Fruit fly (Drosophila melanogaster) whole organism, embryonic: ENCODE data around the gene CG33669.

Source experiments
- Ada2b ChIP-seq: fragments of 200-800 bp; sonication (Bioruptor generic); IDR thresholded peaks from 2 replicates; pipeline ENCODE4 v1.3.6; 2022; ENCODE audit warnings: missing biosample characterization, missing genetic modification characterization
- Bteb2 ChIP-seq: fragments of 200-800 bp; sonication (Bioruptor generic); optimal IDR thresholded peaks from 2 replicates; lab custom pipeline; 2016; ENCODE audit warnings: missing biosample characterization, missing genetic modification characterization
- CG10209 ChIP-seq: fragments of 200-800 bp; sonication (Bioruptor generic); optimal IDR thresholded peaks from 3 replicates; lab custom pipeline; 2017; ENCODE audit warnings: missing biosample characterization, mild to moderate bottlenecking, missing genetic modification characterization, missing genetic modification reagents
- CG10267 ChIP-seq: fragments of 200-800 bp; sonication (Bioruptor generic); optimal IDR thresholded peaks from 2 replicates; lab custom pipeline; 2018; ENCODE audit warnings: missing biosample characterization, mild to moderate bottlenecking, missing genetic modification characterization, moderate library complexity
- CG10543 ChIP-seq: fragments of 200-800 bp; sonication (Bioruptor generic); optimal IDR thresholded peaks from 3 replicates; lab custom pipeline; 2017; ENCODE audit warnings: missing biosample characterization, mild to moderate bottlenecking, missing genetic modification characterization, moderate library complexity
- CG11085 ChIP-seq: fragments of 200-800 bp; sonication (Bioruptor generic); IDR thresholded peaks from 2 replicates; pipeline ENCODE4 v1.3.6; 2022; ENCODE audit warnings: missing biosample characterization, missing genetic modification characterization
- CG12219 ChIP-seq: fragments of 200-800 bp; sonication (Bioruptor generic); optimal IDR thresholded peaks from 3 replicates; lab custom pipeline; 2018; ENCODE audit warnings: missing biosample characterization, mild to moderate bottlenecking, missing genetic modification characterization
- CG14014 ChIP-seq: fragments of 200-800 bp; sonication (Bioruptor generic); IDR thresholded peaks from 2 replicates; pipeline ENCODE4 v1.3.6; 2022; ENCODE audit warnings: missing biosample characterization, missing genetic modification characterization
- CG16815 ChIP-seq: fragments of 200-800 bp; sonication (Bioruptor generic); optimal IDR thresholded peaks from 3 replicates; lab custom pipeline; 2017; ENCODE audit warnings: missing biosample characterization, mild to moderate bottlenecking, missing genetic modification characterization
- CG1792 ChIP-seq: fragments of 200-800 bp; sonication (Bioruptor generic); optimal IDR thresholded peaks from 2 replicates; lab custom pipeline; 2016; ENCODE audit warnings: missing biosample characterization, missing genetic modification characterization
- CG30020 ChIP-seq: fragments of 200-800 bp; optimal IDR thresholded peaks from 2 replicates; lab custom pipeline; 2019; ENCODE audit warnings: missing biosample characterization, mild to moderate bottlenecking, missing genetic modification characterization, moderate library complexity
- CG3407 ChIP-seq: fragments of 200-800 bp; sonication (Bioruptor generic); optimal IDR thresholded peaks from 2 replicates; lab custom pipeline; 2018; ENCODE audit warnings: missing biosample characterization, mild to moderate bottlenecking, missing genetic modification characterization
- CG34376 ChIP-seq: fragments of 200-800 bp; sonication (Bioruptor generic); optimal IDR thresholded peaks from 2 replicates; lab custom pipeline; 2018; ENCODE audit warnings: missing biosample characterization, mild to moderate bottlenecking, missing genetic modification characterization
- CG4360 ChIP-seq: fragments of 200-800 bp; sonication (Bioruptor generic); IDR thresholded peaks from 2 replicates; pipeline ENCODE4 v1.3.6; 2022; ENCODE audit warnings: missing biosample characterization, missing genetic modification characterization
- CG7839 ChIP-seq: fragments of 200-800 bp; sonication (Bioruptor generic); optimal IDR thresholded peaks from 3 replicates; lab custom pipeline; 2018; ENCODE audit warnings: missing biosample characterization, mild to moderate bottlenecking, missing genetic modification characterization, moderate library complexity
- CG8290 ChIP-seq, 3 experiments: fragments of 200-800 bp; sonication (Bioruptor generic); optimal IDR thresholded peaks; 2 replicates each; lab custom pipeline; 2016 to 2019; ENCODE audit warnings: missing biosample characterization in 3 of 3, missing genetic modification characterization in 3 of 3, mild to moderate bottlenecking in 2 of 3, moderate library complexity in 1 of 3
- CG8388 ChIP-seq: fragments of 200-800 bp; sonication (Bioruptor generic); optimal IDR thresholded peaks from 2 replicates; lab custom pipeline; 2019; ENCODE audit warnings: missing biosample characterization, mild to moderate bottlenecking, missing genetic modification characterization, moderate library complexity
- CG8924 ChIP-seq: fragments of 200-800 bp; optimal IDR thresholded peaks from 3 replicates; lab custom pipeline; 2019; ENCODE audit warnings: missing biosample characterization, mild to moderate bottlenecking, missing genetic modification characterization, moderate library complexity
- CG9437 ChIP-seq: fragments of 200-800 bp; sonication (Bioruptor generic); optimal IDR thresholded peaks from 2 replicates; lab custom pipeline; 2018; ENCODE audit warnings: missing biosample characterization, mild to moderate bottlenecking, missing genetic modification characterization
- CG9797 ChIP-seq: fragments of 200-800 bp; sonication (Bioruptor generic); optimal IDR thresholded peaks from 3 replicates; lab custom pipeline; 2018; ENCODE audit warnings: missing biosample characterization, mild to moderate bottlenecking, missing genetic modification characterization
- CG9932 ChIP-seq: fragments of 200-800 bp; sonication (Bioruptor generic); IDR thresholded peaks from 2 replicates; pipeline ENCODE4 v1.3.6; 2022; ENCODE audit warnings: missing biosample characterization, missing genetic modification characterization
- CrebB ChIP-seq: fragments of 200-800 bp; sonication (Bioruptor generic); optimal IDR thresholded peaks from 3 replicates; lab custom pipeline; 2018; ENCODE audit warnings: missing biosample characterization, mild to moderate bottlenecking, missing genetic modification characterization
- D19A ChIP-seq: fragments of 200-800 bp; optimal IDR thresholded peaks from 3 replicates; lab custom pipeline; 2019; ENCODE audit warnings: missing biosample characterization, mild to moderate bottlenecking, missing genetic modification characterization, moderate library complexity
- Doc2 ChIP-seq: fragments of 200-800 bp; sonication (Bioruptor generic); IDR thresholded peaks from 2 replicates; pipeline ENCODE4 v1.3.6; 2022; ENCODE audit warnings: missing biosample characterization, missing genetic modification characterization
- Hr39 ChIP-seq: fragments of >200 bp; optimal IDR thresholded peaks from 2 replicates; lab custom pipeline; 2017
- Kr ChIP-seq: fragments of 200-800 bp; sonication (Bioruptor generic); optimal IDR thresholded peaks from 2 replicates; lab custom pipeline; 2017; ENCODE audit warnings: missing biosample characterization, mild to moderate bottlenecking, missing genetic modification characterization
- Max ChIP-seq: fragments of 200-800 bp; sonication (Bioruptor generic); optimal IDR thresholded peaks from 2 replicates; lab custom pipeline; 2016; ENCODE audit warnings: missing biosample characterization, mild to moderate bottlenecking, missing genetic modification characterization
- Mrtf ChIP-seq: fragments of 200-800 bp; sonication (Bioruptor generic); IDR thresholded peaks from 3 replicates; pipeline ENCODE4 v1.3.6; 2022; ENCODE audit warnings: missing biosample characterization, missing genetic modification characterization
- Ptx1 ChIP-seq: fragments of 200-800 bp; sonication (Bioruptor generic); IDR thresholded peaks from 2 replicates; pipeline ENCODE4 v1.3.6; 2022; ENCODE audit warnings: missing biosample characterization, missing genetic modification characterization
- Ravus ChIP-seq: fragments of 200-800 bp; sonication (Bioruptor generic); IDR thresholded peaks from 2 replicates; pipeline ENCODE4 v1.3.6; 2022; ENCODE audit warnings: missing biosample characterization, missing genetic modification characterization
- Sry-δ ChIP-seq: fragments of 200-800 bp; sonication (Bioruptor generic); optimal IDR thresholded peaks from 2 replicates; lab custom pipeline; 2016; ENCODE audit warnings: missing biosample characterization, missing genetic modification characterization
- Stat92E ChIP-seq, 3 experiments: fragments of >200 bp in 2 of 3; fragments of 200-800 bp in 1 of 3; sonication (Bioruptor generic) in 1 of 3; optimal IDR thresholded peaks; 2 replicates each; lab custom pipeline; 2017 to 2019; ENCODE audit warnings: missing biosample characterization in 3 of 3, missing genetic modification characterization in 3 of 3, mild to moderate bottlenecking in 1 of 3, moderate library complexity in 1 of 3
- ab ChIP-seq: fragments of 200-800 bp; sonication (Bioruptor generic); optimal IDR thresholded peaks from 2 replicates; lab custom pipeline; 2016; ENCODE audit warnings: missing biosample characterization, missing genetic modification characterization
- az2 ChIP-seq: fragments of 200-800 bp; sonication (Bioruptor generic); optimal IDR thresholded peaks from 3 replicates; lab custom pipeline; 2016; ENCODE audit warnings: missing biosample characterization, missing genetic modification characterization
- ci ChIP-seq: fragments of 200-800 bp; sonication (Bioruptor generic); IDR thresholded peaks from 3 replicates; pipeline ENCODE4 v1.3.6; 2022; ENCODE audit warnings: missing biosample characterization, missing genetic modification characterization
- corto ChIP-seq: fragments of 200-800 bp; sonication (Bioruptor generic); optimal IDR thresholded peaks from 2 replicates; lab custom pipeline; 2016; ENCODE audit warnings: missing biosample characterization, mild to moderate bottlenecking, missing genetic modification characterization, moderate library complexity
- croc ChIP-seq: fragments of 200-800 bp; sonication (Bioruptor generic); conservative IDR thresholded peaks from 3 replicates; pipeline ENCODE4 v1.3.6; 2022; ENCODE audit warnings: missing biosample characterization, missing genetic modification characterization
- dan ChIP-seq: fragments of 200-800 bp; sonication (Bioruptor generic); IDR thresholded peaks from 2 replicates; pipeline ENCODE4 v1.3.6; 2022; ENCODE audit warnings: missing biosample characterization, missing genetic modification characterization
- dm ChIP-seq: fragments of 200-800 bp; sonication (Bioruptor generic); optimal IDR thresholded peaks from 3 replicates; lab custom pipeline; 2016; ENCODE audit warnings: missing biosample characterization, missing genetic modification characterization
- dmrt11E ChIP-seq: fragments of 200-800 bp; sonication (Bioruptor generic); optimal IDR thresholded peaks from 3 replicates; lab custom pipeline; 2018; ENCODE audit warnings: missing biosample characterization, mild to moderate bottlenecking, missing genetic modification characterization, moderate library complexity
- fd96Cb ChIP-seq: fragments of 200-800 bp; sonication (Bioruptor generic); optimal IDR thresholded peaks from 2 replicates; lab custom pipeline; 2018; ENCODE audit warnings: missing biosample characterization, mild to moderate bottlenecking, missing genetic modification characterization, moderate library complexity
- h ChIP-seq: fragments of >200 bp; optimal IDR thresholded peaks from 2 replicates; lab custom pipeline; 2017
- ham ChIP-seq: fragments of 200-800 bp; sonication (Bioruptor generic); IDR thresholded peaks from 2 replicates; pipeline ENCODE4 v1.3.6; 2022; ENCODE audit warnings: missing biosample characterization, missing genetic modification characterization
- mirr ChIP-seq: fragments of 200-800 bp; sonication (Bioruptor generic); optimal IDR thresholded peaks from 3 replicates; lab custom pipeline; 2018; ENCODE audit warnings: missing biosample characterization, mild to moderate bottlenecking, missing genetic modification characterization
- peb ChIP-seq: fragments of 200-800 bp; sonication (Bioruptor generic); IDR thresholded peaks from 2 replicates; pipeline ENCODE4 v1.3.6; 2022; ENCODE audit warnings: missing biosample characterization, missing genetic modification characterization
- pho ChIP-seq: fragments of 200-800 bp; sonication (Bioruptor generic); optimal IDR thresholded peaks from 2 replicates; lab custom pipeline; 2016; ENCODE audit warnings: missing biosample characterization, missing genetic modification characterization
- pnt ChIP-seq: fragments of 200-800 bp; sonication (Bioruptor generic); optimal IDR thresholded peaks from 3 replicates; lab custom pipeline; 2016; ENCODE audit warnings: missing biosample characterization, missing genetic modification characterization
- ranshi ChIP-seq: fragments of 200-800 bp; sonication (Bioruptor generic); IDR thresholded peaks from 2 replicates; pipeline ENCODE4 v1.3.6; 2022; ENCODE audit warnings: missing biosample characterization, missing genetic modification characterization
- tin ChIP-seq: fragments of 200-800 bp; sonication (Bioruptor generic); optimal IDR thresholded peaks from 3 replicates; lab custom pipeline; 2016; ENCODE audit warnings: missing biosample characterization, missing genetic modification characterization
- tll ChIP-seq, 2 experiments: fragments of 200-800 bp in 1 of 2; fragments of >200 bp in 1 of 2; sonication (Bioruptor generic) in 1 of 2; optimal IDR thresholded peaks; 2 replicates each; lab custom pipeline; 2017 to 2019; ENCODE audit warnings: missing biosample characterization in 2 of 2, missing genetic modification characterization in 2 of 2, mild to moderate bottlenecking in 1 of 2, moderate library complexity in 1 of 2
- ttk ChIP-seq: fragments of 200-800 bp; sonication (Bioruptor generic); IDR thresholded peaks from 2 replicates; pipeline ENCODE4 v2.1.2; 2022; ENCODE audit warnings: missing biosample characterization, missing genetic modification characterization
- wdn ChIP-seq: fragments of 200-800 bp; sonication (Bioruptor generic); IDR thresholded peaks from 2 replicates; pipeline ENCODE4 v1.3.6; 2022; ENCODE audit warnings: missing biosample characterization, missing genetic modification characterization
- zf30C ChIP-seq: fragments of 200-800 bp; sonication (Bioruptor generic); optimal IDR thresholded peaks from 3 replicates; lab custom pipeline; 2018; ENCODE audit warnings: missing biosample characterization, mild to moderate bottlenecking, missing genetic modification characterization

CG33669 gene

dm6 chrX:6372769-6373197 lies 27.1 kb downstream of the CG33669 start, which contains the start of gene PpV (continued):
- no peak for TF ChIP-seq CG9437 (GFP tag; lab: Kevin White, UChicago)
- no peak for TF ChIP-seq CG11085 (GFP tag; lab: Robert Waterston, UW)
- TF ChIP-seq CG14014 = no peak
- no peak for TF ChIP-seq CG9932 (GFP tag; lab: Robert Waterston, UW)
- TF ChIP-seq h (lab: Kevin White, UChicago) = no peak
- TF ChIP-seq CG12219 = no peak
- TF ChIP-seq Ptx1 = no peak
- no peak for TF ChIP-seq CG10209
- TF ChIP-seq Doc2 = no peak
- TF ChIP-seq dan (GFP tag; lab: Robert Waterston, UW) = no peak
- TF ChIP-seq dm (GFP tag; lab: Kevin White, UChicago) = peak; percentile 24
- TF ChIP-seq CG34376 (GFP tag; lab: Kevin White, UChicago) = no peak
- no peak for TF ChIP-seq Ravus (GFP tag; lab: Robert Waterston, UW)
- no peak for TF ChIP-seq zf30C (GFP tag; lab: Kevin White, UChicago)
- TF ChIP-seq ham (GFP tag; lab: Robert Waterston, UW) = no peak
- TF ChIP-seq pho (GFP tag; lab: Kevin White, UChicago) = no peak
- TF ChIP-seq CG8924 (tag; lab: Kevin White, UChicago) = peak; percentile 59
- TF ChIP-seq az2 (GFP tag; lab: Kevin White, UChicago) = no peak
- no peak for TF ChIP-seq Mrtf (GFP tag; lab: Robert Waterston, UW)
- TF ChIP-seq D19A = no peak
- no peak for TF ChIP-seq ci (GFP tag; lab: Robert Waterston, UW)
- peak; percentile 38 for TF ChIP-seq Max
- no peak for TF ChIP-seq CG10543 (GFP tag; lab: Kevin White, UChicago)
- 0 out of 2 replicates have a peak, but pooled peaks have one; percentile 9 for TF ChIP-seq CG4360 (GFP tag; lab: Robert Waterston, UW)
- no peak for TF ChIP-seq wdn (GFP tag; lab: Robert Waterston, UW)
- no peak for TF ChIP-seq Ada2b
- TF ChIP-seq CrebB (tag; lab: Kevin White, UChicago) = no peak
- no peak for TF ChIP-seq dmrt11E (tag; lab: Kevin White, UChicago)
- no peak for TF ChIP-seq tll (GFP tag; optimal IDR thresholded peaks at IDR 0.05; lab: Kevin White, UChicago)
- peak; percentile 89 for TF ChIP-seq CG9797 (GFP tag; lab: Kevin White, UChicago)
- TF ChIP-seq Sry-δ = peak; percentile 76
- no peak for TF ChIP-seq CG7839
- no peak for TF ChIP-seq Stat92E (GFP tag; optimal IDR thresholded peaks at IDR 0.05; lab: Kevin White, UChicago)
- no peak for TF ChIP-seq ab (GFP tag; lab: Kevin White, UChicago)
- no peak for TF ChIP-seq peb (GFP tag; lab: Robert Waterston, UW)
- TF ChIP-seq CG10267 (tag; lab: Kevin White, UChicago) = peak; percentile 67
- TF ChIP-seq Bteb2 (GFP tag; lab: Kevin White, UChicago) = no peak
- no peak for TF ChIP-seq ranshi (GFP tag; lab: Robert Waterston, UW)
- no peak for TF ChIP-seq corto (GFP tag; lab: Kevin White, UChicago)
- TF ChIP-seq CG1792 = no peak
- no peak for TF ChIP-seq mirr (GFP tag; lab: Kevin White, UChicago)
- TF ChIP-seq tin (GFP tag; lab: Kevin White, UChicago) = no peak
- TF ChIP-seq CG3407 (GFP tag; lab: Kevin White, UChicago) = no peak
- TF ChIP-seq croc (GFP tag; lab: Robert Waterston, UW) = no peak
- TF ChIP-seq Hr39 = no peak
- TF ChIP-seq pnt (GFP tag; lab: Kevin White, UChicago) = no peak
- TF ChIP-seq fd96Cb (tag; lab: Kevin White, UChicago) = no peak
- no peak for TF ChIP-seq ttk (GFP tag; lab: Robert Waterston, UW)
- no peak for TF ChIP-seq CG16815 (GFP tag; lab: Kevin White, UChicago)
- no peak for TF ChIP-seq Kr (GFP tag; lab: Kevin White, UChicago)
- TF ChIP-seq CG8388 (GFP tag; lab: Kevin White, UChicago) = no peak
- peak; percentile 36 for TF ChIP-seq CG8290 (GFP tag; optimal IDR thresholded peaks at IDR 0.05; lab: Kevin White, UChicago)
- no peak for TF ChIP-seq CG8290 (tag; optimal IDR thresholded peaks at IDR 0.05; lab: Kevin White, UChicago)
- TF ChIP-seq CG30020 (tag; lab: Kevin White, UChicago) = no peak
